Fruit fly (Drosophila melanogaster): ENCODE results near the gene TotF.

Gene TotF

DNA sequence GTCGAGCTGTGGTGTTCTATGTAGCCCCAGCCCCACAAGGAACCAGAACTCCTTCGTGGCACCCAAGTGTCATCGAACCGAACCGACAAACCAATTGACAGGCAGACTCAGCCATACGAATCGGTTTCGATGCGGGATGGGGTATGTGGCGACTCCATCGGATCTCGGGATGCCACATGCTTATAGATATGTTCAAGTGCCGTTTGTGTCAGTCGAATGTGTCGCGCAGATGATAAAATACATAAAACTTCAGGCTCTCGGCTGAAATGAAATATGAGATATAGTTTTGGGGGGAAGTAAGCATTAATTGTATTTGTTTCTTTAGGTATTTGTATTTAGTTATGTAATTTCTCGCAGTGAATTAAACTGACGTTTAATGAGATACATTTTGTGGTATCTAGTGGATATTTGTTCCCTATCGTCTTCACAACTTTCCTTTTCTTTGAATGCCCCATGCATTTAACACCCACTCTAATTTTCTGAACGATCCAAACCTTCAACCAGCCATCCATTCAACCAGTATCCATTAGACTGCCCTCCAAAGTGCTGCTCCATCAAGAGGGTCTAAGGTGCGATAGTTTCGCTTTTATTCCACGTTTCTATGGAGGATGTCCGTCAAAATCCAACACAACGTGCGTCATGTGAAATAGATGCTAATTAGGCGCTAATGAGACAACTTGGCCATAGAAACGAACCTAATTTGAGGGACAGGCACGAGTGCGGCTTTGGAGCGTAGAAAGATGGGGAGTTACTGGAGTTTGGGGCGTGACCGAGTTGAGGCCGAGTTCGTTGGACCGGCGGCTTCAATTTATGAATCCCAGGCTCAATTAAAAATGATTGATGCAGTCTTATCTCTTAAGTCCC lies 32.4 kb upstream of the TotF start (continued):
- peak; percentile 91 for TF ChIP-seq twi (tag; optimal IDR thresholded peaks at IDR 0.05)
- no peak for TF ChIP-seq sima (GFP tag; optimal IDR thresholded peaks at IDR 0.05)
- TF ChIP-seq CG5953 (GFP tag; IDR thresholded peaks at IDR 0.05) = 0 out of 2 replicates have a peak, but pooled peaks have one; percentile 5
- TF ChIP-seq CG9437 (GFP tag; optimal IDR thresholded peaks at IDR 0.05) = no peak
- peak; percentile 69; the same call in 2 of the 3 replicates for TF ChIP-seq otp (GFP tag; IDR thresholded peaks at IDR 0.05)
- TF ChIP-seq CG8944 (GFP tag; optimal IDR thresholded peaks at IDR 0.05) = no peak
- TF ChIP-seq pb (GFP tag; optimal IDR thresholded peaks at IDR 0.05) = no peak
- TF ChIP-seq Fer1 (GFP tag; optimal IDR thresholded peaks at IDR 0.05) = no peak
- TF ChIP-seq CG7786 (GFP tag; optimal IDR thresholded peaks at IDR 0.05) = no peak
- no peak for TF ChIP-seq CG12155 (GFP tag; optimal IDR thresholded peaks at IDR 0.05)
- no peak for TF ChIP-seq inv (GFP tag; IDR thresholded peaks at IDR 0.05; ENCODE audit: partially characterized antibody)
- TF ChIP-seq Asciz (GFP tag; optimal IDR thresholded peaks at IDR 0.05) = no peak
- TF ChIP-seq ken (GFP tag; IDR thresholded peaks at IDR 0.05) = 0 out of 3 replicates have a peak, but pooled peaks have one; percentile 15
- TF ChIP-seq vvl (GFP tag; IDR thresholded peaks at IDR 0.05) = 0 out of 2 replicates have a peak, but pooled peaks have one; percentile 29
- no peak for TF ChIP-seq emc (GFP tag; optimal IDR thresholded peaks at IDR 0.05)
- TF ChIP-seq GATAe (GFP tag; conservative IDR thresholded peaks at IDR 0.05) = no peak
- TF ChIP-seq ro (GFP tag; IDR thresholded peaks at IDR 0.05) = no peak
- no peak for TF ChIP-seq ara (GFP tag; IDR thresholded peaks at IDR 0.05)
- 0 out of 4 replicates have a peak, but pooled peaks have one; percentile 35 for TF ChIP-seq Dll (GFP tag; IDR thresholded peaks at IDR 0.05; ENCODE audit: partially characterized antibody)
- no peak for TF ChIP-seq Mrtf (GFP tag; IDR thresholded peaks at IDR 0.05)
- no peak for TF ChIP-seq CG6854 (GFP tag; optimal IDR thresholded peaks at IDR 0.05)
- no peak for TF ChIP-seq unpg (GFP tag; optimal IDR thresholded peaks at IDR 0.05)
- no peak for TF ChIP-seq Camta (GFP tag; optimal IDR thresholded peaks at IDR 0.05)
- TF ChIP-seq pum (GFP tag; optimal IDR thresholded peaks at IDR 0.05) = no peak
- TF ChIP-seq Blimp-1 (GFP tag; optimal IDR thresholded peaks at IDR 0.05) = peak; percentile 91
- no peak for TF ChIP-seq CG4707 (GFP tag; optimal IDR thresholded peaks at IDR 0.05)

DNA sequence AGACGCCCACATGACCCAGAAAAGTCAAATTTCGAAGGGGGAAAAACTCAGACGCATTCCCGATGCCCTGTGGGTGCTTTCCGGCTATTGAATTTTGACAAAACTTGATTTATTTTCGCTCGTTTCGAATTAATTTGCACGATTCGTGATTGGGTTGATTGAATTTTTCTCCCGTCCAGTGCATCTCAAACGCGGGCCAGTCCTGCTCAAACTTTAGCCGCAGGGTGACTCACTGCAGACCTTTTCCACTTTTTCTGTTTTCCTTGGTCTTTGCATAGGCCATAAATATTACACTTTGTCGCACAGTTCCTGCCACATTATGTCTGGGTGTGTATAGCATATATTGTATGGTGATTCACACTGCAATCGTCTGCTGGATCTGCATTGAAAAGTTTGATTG lies 30.9 kb upstream of the TotF start:
- TF ChIP-seq grn (GFP tag; optimal IDR thresholded peaks at IDR 0.05) (no peak), grau (tag; optimal IDR thresholded peaks at IDR 0.05) (no peak), slp2 (GFP tag; optimal IDR thresholded peaks at IDR 0.05) (no peak), CG17568 (GFP tag; optimal IDR thresholded peaks at IDR 0.05) (peak; percentile 92), CG11398 (GFP tag; optimal IDR thresholded peaks at IDR 0.05) (no peak), pnt (GFP tag; optimal IDR thresholded peaks at IDR 0.05) (no peak), CG32532 (GFP tag; IDR thresholded peaks at IDR 0.05) (no peak), HLH3B (GFP tag; IDR thresholded peaks at IDR 0.05) (no peak), crol (GFP tag; IDR thresholded peaks at IDR 0.05) (no peak), Trl (optimal IDR thresholded peaks at IDR 0.05) (no peak), Trl (GFP tag; optimal IDR thresholded peaks at IDR 0.05) (no peak), CG10267 (tag; optimal IDR thresholded peaks at IDR 0.05) (no peak), Hr39 (optimal IDR thresholded peaks at IDR 0.05) (no peak), tx (GFP tag; optimal IDR thresholded peaks at IDR 0.05) (no peak), hth (optimal IDR thresholded peaks at IDR 0.05) (no peak), eve (GFP tag; optimal IDR thresholded peaks at IDR 0.05) (no peak), sens (GFP tag) (peak; percentile 14), btn (GFP tag; optimal IDR thresholded peaks at IDR 0.05) (no peak), Hr51 (GFP tag; optimal IDR thresholded peaks at IDR 0.05) (no peak), chinmo (GFP tag; IDR thresholded peaks at IDR 0.05; ENCODE audit: partially characterized antibody) (0 out of 4 replicates have a peak, but pooled peaks have one; percentile 7), CG7928 (GFP tag; optimal IDR thresholded peaks at IDR 0.05) (no peak), yki (optimal IDR thresholded peaks at IDR 0.05) (no peak), knrl (GFP tag; IDR thresholded peaks at IDR 0.05; ENCODE audit: partially characterized antibody) (0 out of 3 replicates have a peak, but pooled peaks have one; percentile 7), cad (GFP tag; optimal IDR thresholded peaks at IDR 0.05) (peak; percentile 90), psq (GFP tag; optimal IDR thresholded peaks at IDR 0.05) (no peak), Med (GFP tag) (peak; percentile 30)

Measured in whole organism, embryonic.